Worm (Caenorhabditis elegans) whole organism, mixed stage, embryonic: ENCODE data around the gene atf-7.

ENCODE experiments used
- elt-1 ChIP-seq: sonication (generic microtip); optimal IDR thresholded peaks from 2 replicates; lab custom pipeline; 2017; ENCODE audit warnings: missing genetic modification characterization, mild to moderate bottlenecking, missing compliant biosample characterization, antibody characterized with exemption, moderate library complexity, borderline replicate concordance; ENCODE audit not compliant: insufficient read depth
- lin-13 ChIP-seq: fragments of 150-350 bp; optimal IDR thresholded peaks from 2 replicates; lab custom pipeline; 2014; ENCODE audit warnings: missing biosample characterization, missing genetic modification characterization
- lin-32 ChIP-seq: fragments of 200-800 bp; sonication (Bioruptor generic); optimal IDR thresholded peaks from 2 replicates; lab custom pipeline; 2018; ENCODE audit warnings: mild to moderate bottlenecking, missing genetic modification characterization, missing compliant biosample characterization
- mep-1 ChIP-seq: fragments of 150-350 bp; optimal IDR thresholded peaks from 2 replicates; lab custom pipeline; 2017; ENCODE audit warnings: missing biosample characterization, missing genetic modification reagents, missing genetic modification characterization, inconsistent platforms
- sptf-1 ChIP-seq: sonication (generic microtip); optimal IDR thresholded peaks from 2 replicates; lab custom pipeline; 2017; ENCODE audit warnings: mild to moderate bottlenecking, missing genetic modification characterization, moderate library complexity, missing compliant biosample characterization
- unc-62 ChIP-seq: fragments of 150-350 bp; optimal IDR thresholded peaks from 2 replicates; lab custom pipeline; 2014; ENCODE audit warnings: missing biosample characterization, missing genetic modification reagents, missing genetic modification characterization

- no peak for TF ChIP-seq unc-62 (GFP tag; lab: Kevin White, UChicago)
- TF ChIP-seq mep-1 (tag; lab: Kevin White, UChicago): no peak
- TF ChIP-seq lin-32 (GFP tag; lab: Kevin White, UChicago): no peak
- TF ChIP-seq sptf-1 (tag; lab: Kevin White, UChicago): no peak
- TF ChIP-seq lin-13 (tag; lab: Kevin White, UChicago): no peak
- no peak for TF ChIP-seq elt-1 (tag; lab: Kevin White, UChicago)
These were observed 25.2 kb upstream of the atf-7 start for ce11 chrIII:4524071-4524470.
